Worm (Caenorhabditis elegans): Measurements from ENCODE around the gene srh-31.

DNA sequence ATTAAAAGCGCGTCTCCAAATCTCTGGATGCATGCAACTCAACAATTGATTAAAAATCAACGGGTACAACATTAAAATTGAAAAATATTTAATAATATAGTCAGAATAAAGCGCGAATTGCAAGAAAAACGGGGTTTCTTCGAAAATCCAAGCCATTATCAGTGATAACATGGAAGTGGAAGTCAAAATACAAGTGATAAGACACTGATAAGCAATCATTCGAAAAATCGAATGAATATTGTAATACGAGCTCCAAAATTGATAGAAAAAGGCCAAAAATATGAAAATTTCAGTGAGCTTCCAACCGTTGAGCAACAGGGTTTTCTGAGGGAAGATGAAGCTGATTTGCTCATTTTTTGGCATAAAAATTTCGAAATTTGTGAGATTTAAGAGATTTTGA lies 12.9 kb upstream of the srh-31 start:
- no peak for TF ChIP-seq ama-1 (optimal IDR thresholded peaks at IDR 0.05)
- no peak for TF ChIP-seq ceh-82 (tag; optimal IDR thresholded peaks at IDR 0.05)
- no peak for TF ChIP-seq pha-4 (tag; optimal IDR thresholded peaks at IDR 0.05)
- TF ChIP-seq nhr-77 (tag; optimal IDR thresholded peaks at IDR 0.05), result no peak
- TF ChIP-seq nhr-43 (tag; optimal IDR thresholded peaks at IDR 0.05; ENCODE audit: poor library complexity, severe bottlenecking), result no peak
- TF ChIP-seq lin-39 (tag; optimal IDR thresholded peaks at IDR 0.05), result no peak
- no peak for TF ChIP-seq sea-2 (GFP tag; optimal IDR thresholded peaks at IDR 0.05)
- TF ChIP-seq fkh-10 (GFP tag; optimal IDR thresholded peaks at IDR 0.05), result no peak
- no peak for TF ChIP-seq snpc-4 (tag; optimal IDR thresholded peaks at IDR 0.05)
- no peak for TF ChIP-seq mdl-1 (tag; optimal IDR thresholded peaks at IDR 0.05)
